Fruit fly (Drosophila melanogaster) whole organism, embryonic: ENCODE measurements around the gene CG17625.

Experiments used
- ATbp ChIP-seq: fragments of 200-800 bp; sonication (Bioruptor generic); optimal IDR thresholded peaks from 2 replicates; lab custom pipeline; 2017; ENCODE audit warnings: missing biosample characterization, mild to moderate bottlenecking, missing genetic modification characterization, missing genetic modification reagents
- CG10654 ChIP-seq: fragments of 200-800 bp; sonication (Bioruptor generic); optimal IDR thresholded peaks from 2 replicates; lab custom pipeline; 2016; ENCODE audit warnings: missing biosample characterization, missing genetic modification characterization
- CG4424 ChIP-seq: fragments of 200-800 bp; sonication (Bioruptor generic); optimal IDR thresholded peaks from 3 replicates; lab custom pipeline; 2016; ENCODE audit warnings: missing biosample characterization, missing genetic modification characterization
- Lhr ChIP-seq: fragments of 200-800 bp; sonication (Bioruptor generic); optimal IDR thresholded peaks from 3 replicates; lab custom pipeline; 2017; ENCODE audit warnings: mild to moderate bottlenecking, missing biosample characterization, missing genetic modification reagents, missing genetic modification characterization
- ham ChIP-seq: fragments of 200-800 bp; sonication (Bioruptor generic); IDR thresholded peaks from 2 replicates; pipeline ENCODE4 v1.3.6; 2022; ENCODE audit warnings: missing biosample characterization, missing genetic modification characterization
- seq ChIP-seq: fragments of 200-800 bp; sonication (Bioruptor generic); IDR thresholded peaks from 2 replicates; pipeline ENCODE4 v1.3.6; 2022; ENCODE audit warnings: missing biosample characterization, missing genetic modification characterization

The CG17625 gene

DNA sequence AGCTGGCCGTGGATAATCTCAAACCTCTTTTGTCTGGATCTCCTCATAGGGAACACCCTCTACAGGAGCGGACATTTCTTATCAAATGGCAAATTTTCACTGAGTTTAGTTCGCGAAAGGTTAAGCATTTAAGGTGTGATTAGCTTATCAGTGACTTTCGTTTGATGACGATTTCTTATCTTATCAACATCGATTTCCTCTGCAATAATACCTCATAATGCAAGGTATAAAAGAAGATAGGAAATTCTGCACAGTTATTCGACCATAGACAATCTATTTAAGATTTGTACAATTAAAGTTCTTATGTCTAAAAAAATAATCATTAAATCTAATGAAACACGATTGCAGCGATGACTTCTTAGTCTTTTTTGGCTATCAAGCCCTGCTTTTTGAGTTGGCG is 47.1 kb downstream of the CG17625 start, which contains the start of gene Takl2:
Takl2 (minus strand) TSS at position 101 of the 400 bp plus-strand sequence.
- TF ChIP-seq ATbp (GFP tag; lab: Kevin White, UChicago) (no peak), ham (no peak), CG10654 (GFP tag; lab: Kevin White, UChicago) (no peak), Lhr (GFP tag; lab: Kevin White, UChicago) (no peak), seq (GFP tag; lab: Robert Waterston, UW) (no peak), CG4424 (GFP tag; lab: Kevin White, UChicago) (no peak)
